Fruit fly (Drosophila melanogaster) S2 (cell line): ENCODE measurements around the gene Drak.

Experiments
- CG8478 ChIP-seq: fragments of >200 bp; optimal IDR thresholded peaks from 2 replicates; lab custom pipeline; 2018
- CTCF ChIP-seq, 2 experiments: fragments of >200 bp; optimal IDR thresholded peaks; 2 replicates each; lab custom pipeline; 2018

DNA sequence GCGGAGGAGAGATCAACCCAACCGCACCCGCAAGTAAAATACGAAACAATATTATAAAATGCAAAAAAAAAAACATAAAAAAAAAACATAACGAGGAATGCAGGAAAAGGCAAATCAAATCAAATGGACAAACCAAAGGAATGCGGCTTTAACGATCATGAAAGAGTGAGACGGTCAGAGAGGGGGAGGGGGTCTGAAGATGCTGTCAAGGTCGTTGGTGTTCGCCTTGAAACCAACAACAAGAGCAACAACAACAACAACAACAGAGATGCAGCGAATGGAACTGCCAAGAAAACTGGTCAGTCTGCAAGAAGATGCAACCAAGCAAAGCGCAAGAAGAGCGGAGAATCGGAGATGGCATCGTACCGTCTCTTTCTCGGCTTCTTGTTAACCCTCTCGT, 13.3 kb downstream of the Drak start:
- TF ChIP-seq CG8478 (no peak), CTCF (optimal IDR thresholded peaks at IDR 0.05; lab: Kevin White, UChicago) (no peak)
